Fruit fly (Drosophila melanogaster) Kc167 (cell line): Measurements from ENCODE around the gene CG13876.

Source experiments
- Myc ChIP-seq: fragments of >200 bp; optimal IDR thresholded peaks from 2 replicates; lab custom pipeline; 2017; ENCODE audit warnings: missing external identifiers
- h ChIP-seq: fragments of >200 bp; optimal IDR thresholded peaks from 3 replicates; lab custom pipeline; 2018; ENCODE audit warnings: missing external identifiers

- no peak for TF ChIP-seq Myc (lab: Kevin White, UChicago)
- TF ChIP-seq h = no peak
These were observed 26.3 kb downstream of the CG13876 start, which contains the start of gene CG34454 for dm6 chr3L:232267-232666.
